Worm (Caenorhabditis elegans): Measurements from ENCODE around the gene sri-74.
A peak's percentile ranks its signal among the peaks of the same experiment; 100 is the strongest.
"Not testable (repeated sequence)": the region's sequence is repeated elsewhere in the genome, so short reads cannot be mapped to it uniquely, and the experiment has no call there.

The sri-74 gene

ce11 chrII:2627154-2627799 is 44.3 kb upstream of the sri-74 start, which contains the start of gene sri-71:
TSS of gene sri-71 (plus strand) at chrII:2627749.
- peak; percentile 87; the same call in 1 of the 2 replicates for TF ChIP-seq egrh-3 (GFP tag; IDR thresholded peaks at IDR 0.05)
- TF ChIP-seq chd-7 (tag; optimal IDR thresholded peaks at IDR 0.05): peak; percentile 4
- no peak for TF ChIP-seq madf-6 (GFP tag; IDR thresholded peaks at IDR 0.05)
- TF ChIP-seq dox-1 (GFP tag; IDR thresholded peaks at IDR 0.05): 0 out of 2 replicates have a peak, but pooled peaks have one; percentile 26
- no peak for TF ChIP-seq lin-35 (GFP tag; optimal IDR thresholded peaks at IDR 0.05)
- TF ChIP-seq zfh-2 (GFP tag; conservative IDR thresholded peaks at IDR 0.05): peak; percentile 91

- TF ChIP-seq let-607 (tag; optimal IDR thresholded peaks at IDR 0.05) (no peak), xnd-1 (tag; optimal IDR thresholded peaks at IDR 0.05) (no peak), snpc-4 (GFP tag; optimal IDR thresholded peaks at IDR 0.05) (no peak), snpc-4 (tag; optimal IDR thresholded peaks at IDR 0.05) (no peak), lin-26 (GFP tag; IDR thresholded peaks at IDR 0.05) (no peak), snpc-3.4 (tag; optimal IDR thresholded peaks at IDR 0.05) (no peak), mel-28 (tag; optimal IDR thresholded peaks at IDR 0.05; ENCODE audit: borderline replicate concordance) (no peak), tbp1 (GFP tag; optimal IDR thresholded peaks at IDR 0.05) (no peak), Y56A3A.18 (GFP tag; IDR thresholded peaks at IDR 0.05) (no peak), rec-8 (tag; optimal IDR thresholded peaks at IDR 0.05) (no peak), lsy-27 (tag; optimal IDR thresholded peaks at IDR 0.05; ENCODE audit: borderline replicate concordance, insufficient read depth) (no peak), aptf-3 (GFP tag; IDR thresholded peaks at IDR 0.05) (no peak), pbrm-1 (GFP tag; IDR thresholded peaks at IDR 0.05) (no peak), T07F8.4 (tag; optimal IDR thresholded peaks at IDR 0.05) (no peak), repo-1 (tag; optimal IDR thresholded peaks at IDR 0.05) (no peak), ztf-25 (GFP tag; IDR thresholded peaks at IDR 0.05) (no peak), bed-1 (GFP tag; IDR thresholded peaks at IDR 0.05) (no peak), attf-6 (GFP tag; IDR thresholded peaks at IDR 0.05) (no peak), sptf-2 (GFP tag; optimal IDR thresholded peaks at IDR 0.05) (no peak), nhr-27 (tag; optimal IDR thresholded peaks at IDR 0.05) (no peak)
These were observed 41.8 kb upstream of the sri-74 start, which contains the start of gene lgc-28 for ce11 chrII:2624792-2625191. TSS of gene lgc-28 (plus strand) at chrII:2625092.

- TF ChIP-seq ceh-79 (tag; optimal IDR thresholded peaks at IDR 0.05); F23B12.7 (tag; optimal IDR thresholded peaks at IDR 0.05; ENCODE audit: insufficient read depth); ccch-3 (GFP tag; optimal IDR thresholded peaks at IDR 0.05): not testable (repeated sequence)
These were observed 40.0 kb upstream of the sri-74 start, which contains the start of gene D2062.4 for ce11 chrII:2622936-2623452. TSS of gene D2062.4 (plus strand) at chrII:2623402.

ce11 chrII:2622480-2622879 is 39.5 kb upstream of the sri-74 start, which contains the start of gene D2062.5:
TSS of gene D2062.5 (plus strand) at chrII:2622780.
- no peak for TF ChIP-seq Y56A3A.18 (GFP tag; IDR thresholded peaks at IDR 0.05)
- no peak for TF ChIP-seq zfh-2 (GFP tag; conservative IDR thresholded peaks at IDR 0.05)
- no peak for TF ChIP-seq madf-3 (GFP tag; IDR thresholded peaks at IDR 0.05)
- no peak for TF ChIP-seq lin-40 (tag; optimal IDR thresholded peaks at IDR 0.05)
- TF ChIP-seq F55B11.4 (tag; optimal IDR thresholded peaks at IDR 0.05; ENCODE audit: borderline replicate concordance, insufficient read depth): no peak

Data from whole organism, young adult.